Worm (Caenorhabditis elegans): ENCODE data around the gene T23C6.4.

ce11 chrX:17181220-17181619 is 31.5 kb upstream of the T23C6.4 start:
- TF ChIP-seq unc-62 (GFP tag; optimal IDR thresholded peaks at IDR 0.05) (no peak), hmg-1.2 (GFP tag; IDR thresholded peaks at IDR 0.05) (peak; percentile 73), F23B12.7 (tag; optimal IDR thresholded peaks at IDR 0.05; ENCODE audit: insufficient read depth) (peak; percentile 47), D2030.7 (GFP tag; IDR thresholded peaks at IDR 0.05) (no peak), C06A6.2 (GFP tag; conservative IDR thresholded peaks at IDR 0.05) (no peak), lag-1 (GFP tag; IDR thresholded peaks at IDR 0.05) (no peak), gei-17 (GFP tag; optimal IDR thresholded peaks at IDR 0.05) (peak; percentile 79), ceh-91 (GFP tag; IDR thresholded peaks at IDR 0.05) (no peak), nfyb-1 (GFP tag; IDR thresholded peaks at IDR 0.05) (no peak), Y79H2A.3 (GFP tag; conservative IDR thresholded peaks at IDR 0.05) (no peak), lir-1 (GFP tag; conservative IDR thresholded peaks at IDR 0.05) (no peak), mel-28 (tag; optimal IDR thresholded peaks at IDR 0.05; ENCODE audit: borderline replicate concordance) (no peak), ztf-22 (GFP tag; optimal IDR thresholded peaks at IDR 0.05) (no peak), snpc-4 (GFP tag; optimal IDR thresholded peaks at IDR 0.05) (no peak), snpc-4 (tag; optimal IDR thresholded peaks at IDR 0.05) (peak in 1 of 4 experiments; percentile 1)

All from whole organism, young adult.